Fruit fly (Drosophila melanogaster): ENCODE results near the gene Bub3.
A peak's percentile ranks its signal among the peaks of the same experiment; 100 is the strongest.

Gene Bub3

dm6 chr3R:29682152-29682600, 7.0 kb upstream of the Bub3 start, which contains the start of the genes CG7582 and Gycalpha99B (continued):
- TF ChIP-seq CG1024 (GFP tag; IDR thresholded peaks at IDR 0.05) (no peak), Mes4 (GFP tag; optimal IDR thresholded peaks at IDR 0.05) (no peak), Atf3 (GFP tag; optimal IDR thresholded peaks at IDR 0.05) (no peak), CG32772 (GFP tag; IDR thresholded peaks at IDR 0.05) (no peak), Fer2 (tag; optimal IDR thresholded peaks at IDR 0.05) (no peak), Dll (GFP tag; IDR thresholded peaks at IDR 0.05; ENCODE audit: partially characterized antibody) (peak; percentile 35; the same call in 1 of the 4 replicates), CG15073 (GFP tag; optimal IDR thresholded peaks at IDR 0.05) (no peak), CG31365 (tag; optimal IDR thresholded peaks at IDR 0.05) (peak; percentile 31), CG7839 (tag; optimal IDR thresholded peaks at IDR 0.05) (no peak), lilli (GFP tag; optimal IDR thresholded peaks at IDR 0.05) (no peak), Blimp-1 (GFP tag; optimal IDR thresholded peaks at IDR 0.05) (peak; percentile 99), Fer1 (GFP tag; optimal IDR thresholded peaks at IDR 0.05) (no peak), chinmo (GFP tag; IDR thresholded peaks at IDR 0.05; ENCODE audit: partially characterized antibody) (peak; percentile 91; the same call in 2 of the 4 replicates), Dad (GFP tag; optimal IDR thresholded peaks at IDR 0.05) (no peak), CG12769 (tag; optimal IDR thresholded peaks at IDR 0.05) (peak; percentile 41), org-1 (GFP tag; optimal IDR thresholded peaks at IDR 0.05) (no peak), CG5953 (GFP tag; IDR thresholded peaks at IDR 0.05) (no peak), cg (GFP tag; optimal IDR thresholded peaks at IDR 0.05) (peak; percentile 48), scrt (GFP tag; optimal IDR thresholded peaks at IDR 0.05) (peak; percentile 99), CG1233 (GFP tag; optimal IDR thresholded peaks at IDR 0.05) (no peak), CrebB (tag; optimal IDR thresholded peaks at IDR 0.05) (no peak), jing (GFP tag; optimal IDR thresholded peaks at IDR 0.05) (no peak), Doc2 (GFP tag; IDR thresholded peaks at IDR 0.05) (no peak), Lpt (GFP tag; optimal IDR thresholded peaks at IDR 0.05) (no peak), CG2678 (tag; optimal IDR thresholded peaks at IDR 0.05) (no peak), kni (GFP tag; optimal IDR thresholded peaks at IDR 0.05) (peak; percentile 49), crol (GFP tag; IDR thresholded peaks at IDR 0.05) (peak; percentile 41; the same call in 1 of the 2 replicates), Camta (GFP tag; optimal IDR thresholded peaks at IDR 0.05) (no peak), Drgx (GFP tag; IDR thresholded peaks at IDR 0.05) (peak; percentile 38; the same call in 1 of the 2 replicates), ab (GFP tag; optimal IDR thresholded peaks at IDR 0.05) (no peak), Hr78 (GFP tag; optimal IDR thresholded peaks at IDR 0.05) (peak in 1 of 2 experiments; percentile 76), NfI (GFP tag; optimal IDR thresholded peaks at IDR 0.05) (no peak), Trl (optimal IDR thresholded peaks at IDR 0.05) (peak; percentile 87 to 89), Trl (GFP tag; optimal IDR thresholded peaks at IDR 0.05) (no peak), nerfin-2 (GFP tag; IDR thresholded peaks at IDR 0.05; ENCODE audit: partially characterized antibody) (peak; percentile 11; the same call in 1 of the 2 replicates), sd (tag; optimal IDR thresholded peaks at IDR 0.05) (peak; percentile 89), CG1832 (GFP tag; optimal IDR thresholded peaks at IDR 0.05) (no peak), MBD-R2 (GFP tag; IDR thresholded peaks at IDR 0.05) (no peak; the same call in 1 of the 2 replicates), Side (GFP tag; optimal IDR thresholded peaks at IDR 0.05) (no peak)

dm6 chr3R:29681241-29681640, 6.0 kb upstream of the Bub3 start:
- TF ChIP-seq CG10431 (GFP tag; optimal IDR thresholded peaks at IDR 0.05): no peak
- TF ChIP-seq CG13894 (tag; optimal IDR thresholded peaks at IDR 0.05): peak; percentile 11
- no peak for TF ChIP-seq zen2 (GFP tag; IDR thresholded peaks at IDR 0.05; ENCODE audit: partially characterized antibody)
- no peak for TF ChIP-seq E2f1 (GFP tag; IDR thresholded peaks at IDR 0.05)
- peak; percentile 78 for TF ChIP-seq exex (tag; optimal IDR thresholded peaks at IDR 0.05)
- peak; percentile 11 for TF ChIP-seq sens (GFP tag)
- peak; percentile 55 for TF ChIP-seq sug (tag; optimal IDR thresholded peaks at IDR 0.05)
